Worm (Caenorhabditis elegans): ENCODE data around the gene Y67A10A.11.

- TF ChIP-seq unc-39 (tag; optimal IDR thresholded peaks at IDR 0.05) (no peak), nhr-76 (tag; optimal IDR thresholded peaks at IDR 0.05) (no peak), blmp-1 (tag; optimal IDR thresholded peaks at IDR 0.05) (no peak), sptf-1 (tag; optimal IDR thresholded peaks at IDR 0.05) (no peak), sem-2 (GFP tag; optimal IDR thresholded peaks at IDR 0.05) (no peak), nhr-28 (tag; optimal IDR thresholded peaks at IDR 0.05) (no peak), elt-3 (tag; optimal IDR thresholded peaks at IDR 0.05) (no peak), nhr-12 (tag; optimal IDR thresholded peaks at IDR 0.05) (no peak), drap-1 (GFP tag; optimal IDR thresholded peaks at IDR 0.05) (no peak)
Measured at ce11 chrIV:14379191-14379590, 39.4 kb downstream of the Y67A10A.11 start.

All from whole organism, mixed stage, embryonic.